Fruit fly (Drosophila melanogaster): Measurements from ENCODE around the gene Sh3beta.

Sh3beta gene

DNA sequence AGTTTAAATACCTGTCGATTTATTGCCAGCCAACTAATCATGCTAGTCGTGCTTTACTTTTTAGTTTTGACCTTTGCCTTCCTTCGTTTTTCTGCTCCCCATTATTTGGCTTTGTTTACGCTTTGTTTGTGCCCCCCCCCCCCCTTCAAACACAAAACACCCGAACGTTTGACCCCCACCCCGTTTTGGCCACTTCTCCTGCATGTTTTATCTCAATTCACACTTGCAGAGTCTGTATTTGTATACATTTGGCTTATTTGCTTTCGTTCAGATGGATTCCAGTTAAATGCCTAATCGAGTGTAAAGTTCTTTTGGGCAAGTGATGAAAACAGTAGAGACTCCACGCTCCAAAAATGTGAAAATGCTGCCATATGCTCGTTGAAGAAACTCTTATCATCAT is 19.7 kb downstream of the Sh3beta start (continued):
- TF ChIP-seq Ets65A (GFP tag) (no peak), HmgD (GFP tag; optimal IDR thresholded peaks at IDR 0.05) (no peak), CG13296 (GFP tag; optimal IDR thresholded peaks at IDR 0.05) (no peak), Meics (GFP tag; optimal IDR thresholded peaks at IDR 0.05) (peak; percentile 16), Bgb (GFP tag; IDR thresholded peaks at IDR 0.05; ENCODE audit: partially characterized antibody) (no peak), CG30403 (GFP tag; optimal IDR thresholded peaks at IDR 0.05) (no peak), fu2 (GFP tag; optimal IDR thresholded peaks at IDR 0.05) (no peak), CG6765 (GFP tag; optimal IDR thresholded peaks at IDR 0.05) (no peak), slou (GFP tag; optimal IDR thresholded peaks at IDR 0.05) (no peak), CG18599 (GFP tag; optimal IDR thresholded peaks at IDR 0.05) (peak; percentile 38), HHEX (GFP tag; optimal IDR thresholded peaks at IDR 0.05) (peak; percentile 10), disco-r (GFP tag; optimal IDR thresholded peaks at IDR 0.05) (no peak), CG17802 (tag; optimal IDR thresholded peaks at IDR 0.05) (no peak), Hmr (GFP tag; optimal IDR thresholded peaks at IDR 0.05) (no peak), Ptx1 (GFP tag; IDR thresholded peaks at IDR 0.05) (no peak), vnd (GFP tag; IDR thresholded peaks at IDR 0.05; ENCODE audit: partially characterized antibody) (no peak), CG12071 (GFP tag; optimal IDR thresholded peaks at IDR 0.05) (peak; percentile 32), MESR4 (GFP tag; optimal IDR thresholded peaks at IDR 0.05) (no peak), CG8290 (GFP tag; optimal IDR thresholded peaks at IDR 0.05) (no peak), CG8290 (tag; optimal IDR thresholded peaks at IDR 0.05) (peak in 1 of 2 experiments; percentile 32), CG31388 (GFP tag; optimal IDR thresholded peaks at IDR 0.05) (no peak), sim (GFP tag; IDR thresholded peaks at IDR 0.05) (no peak), CG12659 (GFP tag; optimal IDR thresholded peaks at IDR 0.05) (no peak), trh (GFP tag; optimal IDR thresholded peaks at IDR 0.05) (no peak), maf-S (GFP tag; optimal IDR thresholded peaks at IDR 0.05) (no peak), Abd-B (GFP tag; optimal IDR thresholded peaks at IDR 0.05) (no peak), Atf-2 (GFP tag; optimal IDR thresholded peaks at IDR 0.05) (no peak), CG9727 (GFP tag; optimal IDR thresholded peaks at IDR 0.05) (peak; percentile 9), btn (GFP tag; optimal IDR thresholded peaks at IDR 0.05) (no peak), CG13894 (tag; optimal IDR thresholded peaks at IDR 0.05) (peak; percentile 0), CG16779 (GFP tag; IDR thresholded peaks at IDR 0.05) (no peak), CG3838 (GFP tag; optimal IDR thresholded peaks at IDR 0.05) (no peak), CG31365 (tag; optimal IDR thresholded peaks at IDR 0.05) (no peak), gce (GFP tag; IDR thresholded peaks at IDR 0.05) (no peak), CG11085 (GFP tag; IDR thresholded peaks at IDR 0.05) (no peak), Antp (GFP tag; optimal IDR thresholded peaks at IDR 0.05) (no peak), sd (tag; optimal IDR thresholded peaks at IDR 0.05) (peak; percentile 37), lilli (GFP tag; optimal IDR thresholded peaks at IDR 0.05) (no peak), lmd (GFP tag; IDR thresholded peaks at IDR 0.05) (no peak), jigr1 (GFP tag; IDR thresholded peaks at IDR 0.05) (no peak), CG13424 (tag; optimal IDR thresholded peaks at IDR 0.05) (no peak), CG10274 (GFP tag; optimal IDR thresholded peaks at IDR 0.05) (no peak), NK7.1 (GFP tag; optimal IDR thresholded peaks at IDR 0.05) (no peak), ewg (GFP tag; optimal IDR thresholded peaks at IDR 0.05) (no peak), CG14050 (GFP tag; IDR thresholded peaks at IDR 0.05) (no peak), Chrac-16 (GFP tag; optimal IDR thresholded peaks at IDR 0.05) (no peak), sisA (GFP tag; IDR thresholded peaks at IDR 0.05) (no peak), tgo (GFP tag; IDR thresholded peaks at IDR 0.05) (no peak), CG3281 (GFP tag; optimal IDR thresholded peaks at IDR 0.05) (no peak), E2f1 (GFP tag; IDR thresholded peaks at IDR 0.05) (no peak), Rfx (GFP tag; IDR thresholded peaks at IDR 0.05) (peak; percentile 41; the same call in 1 of the 2 replicates), ATbp (GFP tag; optimal IDR thresholded peaks at IDR 0.05) (no peak), Atf6 (GFP tag; IDR thresholded peaks at IDR 0.05) (no peak)
